Fruit fly (Drosophila melanogaster): ENCODE results near the gene pot.

Gene pot

dm6 chrX:11872517-11872916 is 44.5 kb downstream of the pot start, which contains the start of gene BORCS5:
Gene BORCS5, minus strand, starts transcription at chrX:11872779.
- TF ChIP-seq fd59A (GFP tag; optimal IDR thresholded peaks at IDR 0.05): no peak
- TF ChIP-seq ss (GFP tag; optimal IDR thresholded peaks at IDR 0.05): no peak
- peak; percentile 97 for TF ChIP-seq dsx (GFP tag; optimal IDR thresholded peaks at IDR 0.05; ENCODE audit: poor library complexity, severe bottlenecking)
- no peak for TF ChIP-seq CG8119 (GFP tag; IDR thresholded peaks at IDR 0.05)
- no peak for TF ChIP-seq CG10669 (GFP tag; optimal IDR thresholded peaks at IDR 0.05)
- TF ChIP-seq CG34406 (GFP tag; optimal IDR thresholded peaks at IDR 0.05): no peak
- no peak for TF ChIP-seq Smox (GFP tag; optimal IDR thresholded peaks at IDR 0.05)
- 0 out of 2 replicates have a peak, but pooled peaks have one; percentile 7 for TF ChIP-seq CG15336 (GFP tag; IDR thresholded peaks at IDR 0.05)
- TF ChIP-seq Gug (GFP tag; IDR thresholded peaks at IDR 0.05): no peak
- TF ChIP-seq dac (GFP tag; optimal IDR thresholded peaks at IDR 0.05): no peak
- no peak for TF ChIP-seq CG6792 (GFP tag; optimal IDR thresholded peaks at IDR 0.05)
- TF ChIP-seq CG32006 (GFP tag; optimal IDR thresholded peaks at IDR 0.05): no peak

DNA sequence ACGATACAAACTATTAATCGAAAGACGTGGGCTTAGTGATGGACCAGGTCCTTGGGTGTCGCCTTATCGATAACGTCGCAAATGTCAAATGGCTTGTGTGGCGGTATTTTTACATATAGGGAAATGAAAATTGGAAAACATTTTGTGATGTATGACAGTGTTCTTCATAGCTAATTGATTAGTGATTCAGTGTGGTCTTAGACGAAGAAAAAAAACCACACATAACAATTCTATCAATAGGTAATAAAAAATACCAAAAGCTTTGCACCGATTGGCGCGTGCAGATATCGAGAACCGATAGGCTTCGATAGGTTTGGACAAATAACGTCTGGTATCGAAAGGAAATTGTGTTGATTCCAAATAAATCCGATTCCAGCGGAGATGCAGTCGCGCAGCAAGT is 48.2 kb downstream of the pot start, which contains the start of the genes Nrd1 and CG1847:
Gene Nrd1 (minus strand): TSS at position 28 of the 400 bp plus-strand sequence.
Gene CG1847 (plus strand): TSS at position 305 of the 400 bp plus-strand sequence.
- no peak for TF ChIP-seq salr (GFP tag; optimal IDR thresholded peaks at IDR 0.05)
- TF ChIP-seq vri (GFP tag; optimal IDR thresholded peaks at IDR 0.05): no peak
- no peak for TF ChIP-seq CG34406 (GFP tag; optimal IDR thresholded peaks at IDR 0.05)
- TF ChIP-seq CG8119 (GFP tag; IDR thresholded peaks at IDR 0.05): no peak
- TF ChIP-seq lz (GFP tag; optimal IDR thresholded peaks at IDR 0.05): no peak
- no peak for TF ChIP-seq achi (GFP tag; optimal IDR thresholded peaks at IDR 0.05)
- no peak for TF ChIP-seq pdm3 (GFP tag; optimal IDR thresholded peaks at IDR 0.05)
- no peak for TF ChIP-seq Hr4 (GFP tag; optimal IDR thresholded peaks at IDR 0.05)
- TF ChIP-seq acj6 (GFP tag; optimal IDR thresholded peaks at IDR 0.05): no peak
- no peak for TF ChIP-seq dac (GFP tag; optimal IDR thresholded peaks at IDR 0.05)
- TF ChIP-seq CG3032 (tag; optimal IDR thresholded peaks at IDR 0.05): no peak

dm6 chrX:11858439-11858813 is 58.6 kb downstream of the pot start:
- TF ChIP-seq CG11762 (GFP tag; optimal IDR thresholded peaks at IDR 0.05; ENCODE audit: insufficient read depth): no peak
- peak; percentile 56 for TF ChIP-seq Eip78C (GFP tag)
- peak; percentile 28 for TF ChIP-seq fkh (GFP tag; optimal IDR thresholded peaks at IDR 0.05)

DNA sequence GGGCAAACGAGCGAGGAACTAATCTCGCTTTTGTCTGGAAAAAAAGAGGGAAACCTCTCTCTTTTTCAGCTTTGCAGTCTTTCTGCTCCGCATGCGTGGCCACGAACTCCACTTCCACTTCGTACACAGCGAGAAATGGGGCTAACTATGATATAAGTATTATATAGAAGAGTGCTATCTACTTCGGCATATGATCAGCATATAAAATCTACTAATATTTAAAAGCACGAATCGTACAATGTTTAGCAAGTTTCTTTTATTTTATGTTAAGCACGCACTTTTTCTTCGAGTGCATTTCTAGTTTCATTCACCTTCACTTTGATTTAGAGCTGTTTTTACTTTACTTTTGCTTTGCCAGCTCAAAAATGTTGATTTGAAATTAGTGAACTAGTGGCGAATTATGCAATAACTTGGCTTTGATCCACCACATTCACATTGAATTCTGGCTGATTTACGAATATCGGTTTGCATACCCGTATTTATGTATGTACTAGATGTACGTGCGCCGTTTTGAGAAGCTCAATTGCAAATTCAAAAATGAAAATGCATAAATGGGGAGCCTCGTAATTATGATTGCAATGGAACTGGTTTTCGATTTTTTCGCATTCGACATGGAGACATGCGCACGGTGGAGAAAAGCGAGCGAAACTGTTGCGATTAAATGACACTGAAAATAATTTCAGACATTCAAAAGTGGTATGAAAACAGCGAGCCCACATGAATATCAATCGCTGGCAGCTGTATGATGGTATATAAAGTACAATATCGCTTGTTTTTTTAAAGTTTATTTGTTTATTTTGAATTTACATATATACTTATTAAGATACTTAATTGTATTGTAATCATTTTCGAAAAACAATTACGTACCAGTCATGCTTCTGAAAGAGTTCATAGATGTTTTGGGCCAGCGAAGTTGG is 59.3 kb downstream of the pot start:
- peak; percentile 92 for TF ChIP-seq CG7368 (GFP tag; optimal IDR thresholded peaks at IDR 0.05)
- TF ChIP-seq CG6276 (GFP tag; optimal IDR thresholded peaks at IDR 0.05): peak; percentile 93
- peak; percentile 56 for TF ChIP-seq CG6854 (GFP tag; optimal IDR thresholded peaks at IDR 0.05)
- peak; percentile 95 for TF ChIP-seq dsx (GFP tag; optimal IDR thresholded peaks at IDR 0.05; ENCODE audit: poor library complexity, severe bottlenecking)
- peak; percentile 98 for TF ChIP-seq CG6163 (GFP tag; IDR thresholded peaks at IDR 0.05)
- peak; percentile 97 for TF ChIP-seq CG15336 (GFP tag; IDR thresholded peaks at IDR 0.05)
- TF ChIP-seq CG32006 (GFP tag; optimal IDR thresholded peaks at IDR 0.05): peak; percentile 95
- TF ChIP-seq acj6 (GFP tag; optimal IDR thresholded peaks at IDR 0.05): peak; percentile 93
- TF ChIP-seq CG10669 (GFP tag; optimal IDR thresholded peaks at IDR 0.05): peak; percentile 89
- TF ChIP-seq CG1621 (tag; optimal IDR thresholded peaks at IDR 0.05): peak; percentile 90
- TF ChIP-seq Sox14 (GFP tag; optimal IDR thresholded peaks at IDR 0.05): peak; percentile 92
- TF ChIP-seq esn (GFP tag; optimal IDR thresholded peaks at IDR 0.05): peak; percentile 86
- peak; percentile 67 for TF ChIP-seq fd85E (GFP tag; optimal IDR thresholded peaks at IDR 0.05)
- peak; percentile 90 for TF ChIP-seq fd59A (GFP tag; optimal IDR thresholded peaks at IDR 0.05)
- TF ChIP-seq ss (GFP tag; optimal IDR thresholded peaks at IDR 0.05): peak; percentile 93 to 94
- TF ChIP-seq Met (GFP tag; optimal IDR thresholded peaks at IDR 0.05): peak; percentile 82
- peak; percentile 96 for TF ChIP-seq Hr4 (GFP tag; optimal IDR thresholded peaks at IDR 0.05)
- peak; percentile 83 for TF ChIP-seq Sox15 (GFP tag; optimal IDR thresholded peaks at IDR 0.05)
- TF ChIP-seq salr (GFP tag; optimal IDR thresholded peaks at IDR 0.05): peak; percentile 80 to 82
- peak; percentile 90 for TF ChIP-seq CG34406 (GFP tag; optimal IDR thresholded peaks at IDR 0.05)
- peak; percentile 81 for TF ChIP-seq CG31627 (GFP tag; optimal IDR thresholded peaks at IDR 0.05)
- TF ChIP-seq Eip78C (GFP tag): peak; percentile 99
- TF ChIP-seq OdsH (GFP tag; optimal IDR thresholded peaks at IDR 0.05): peak; percentile 93
- peak; percentile 90 for TF ChIP-seq Ets96B (tag; optimal IDR thresholded peaks at IDR 0.05)
- TF ChIP-seq CG11762 (GFP tag; optimal IDR thresholded peaks at IDR 0.05; ENCODE audit: insufficient read depth): peak; percentile 88
- TF ChIP-seq CG11294 (GFP tag; IDR thresholded peaks at IDR 0.05): peak; percentile 93
- TF ChIP-seq CG3919 (GFP tag; optimal IDR thresholded peaks at IDR 0.05): peak; percentile 93
- peak; percentile 93 for TF ChIP-seq Lpt (GFP tag; optimal IDR thresholded peaks at IDR 0.05)
- TF ChIP-seq Ets21C (GFP tag; optimal IDR thresholded peaks at IDR 0.05): peak; percentile 61
- peak; percentile 89 for TF ChIP-seq CG16779 (tag; optimal IDR thresholded peaks at IDR 0.05)
